Fruit fly (Drosophila melanogaster) whole organism, prepupa: ENCODE measurements around the gene snRNP-U1-70K.

Source experiments
- CG10631 ChIP-seq: fragments of 200-800 bp; sonication (Bioruptor generic); optimal IDR thresholded peaks from 2 replicates; lab custom pipeline; 2016; ENCODE audit warnings: missing biosample characterization, missing genetic modification characterization
- CG11294 ChIP-seq: fragments of 200-800 bp; sonication (Bioruptor generic); IDR thresholded peaks from 2 replicates; pipeline ENCODE4 v1.3.6; 2022; ENCODE audit warnings: missing biosample characterization, missing genetic modification characterization
- CG11762 ChIP-seq: fragments of 200-800 bp; sonication (Bioruptor generic); optimal IDR thresholded peaks from 3 replicates; lab custom pipeline; 2016; ENCODE audit warnings: missing biosample characterization, missing genetic modification characterization; ENCODE audit not compliant: insufficient read depth
- CG15336 ChIP-seq: fragments of 200-800 bp; sonication (Bioruptor generic); IDR thresholded peaks from 2 replicates; pipeline ENCODE4 v1.3.6; 2022; ENCODE audit warnings: missing biosample characterization, missing genetic modification characterization
- CG31627 ChIP-seq: fragments of 200-800 bp; sonication (Bioruptor generic); optimal IDR thresholded peaks from 3 replicates; lab custom pipeline; 2016; ENCODE audit warnings: missing biosample characterization, missing genetic modification characterization
- CG34406 ChIP-seq: fragments of 200-800 bp; sonication (Bioruptor generic); optimal IDR thresholded peaks from 3 replicates; lab custom pipeline; 2016; ENCODE audit warnings: missing biosample characterization, missing genetic modification characterization
- CG3919 ChIP-seq: fragments of 200-800 bp; sonication (Bioruptor generic); optimal IDR thresholded peaks from 3 replicates; lab custom pipeline; 2016; ENCODE audit warnings: missing biosample characterization, missing genetic modification characterization
- CG6163 ChIP-seq: fragments of 200-800 bp; sonication (Bioruptor generic); IDR thresholded peaks from 3 replicates; pipeline ENCODE4 v1.3.6; 2022; ENCODE audit warnings: missing biosample characterization, missing genetic modification characterization
- CG6276 ChIP-seq: fragments of 200-800 bp; sonication (Bioruptor generic); optimal IDR thresholded peaks from 2 replicates; lab custom pipeline; 2017; ENCODE audit warnings: missing biosample characterization, mild to moderate bottlenecking, missing genetic modification characterization
- CG6792 ChIP-seq: fragments of 200-800 bp; sonication (Bioruptor generic); optimal IDR thresholded peaks from 3 replicates; lab custom pipeline; 2016; ENCODE audit warnings: missing biosample characterization, missing genetic modification characterization
- CG6808 ChIP-seq: fragments of 200-800 bp; sonication (Bioruptor generic); optimal IDR thresholded peaks from 3 replicates; lab custom pipeline; 2017; ENCODE audit warnings: missing biosample characterization, missing genetic modification characterization, mild to moderate bottlenecking, moderate library complexity, missing genetic modification reagents
- CG8119 ChIP-seq: fragments of 200-800 bp; sonication (Bioruptor generic); IDR thresholded peaks from 3 replicates; pipeline ENCODE4 v1.3.6; 2022; ENCODE audit warnings: missing biosample characterization, missing genetic modification characterization
- CG8319 ChIP-seq: fragments of 200-800 bp; sonication (Bioruptor generic); optimal IDR thresholded peaks from 3 replicates; lab custom pipeline; 2016; ENCODE audit warnings: missing biosample characterization, missing genetic modification characterization
- CG8632 ChIP-seq: fragments of 200-800 bp; sonication (Bioruptor generic); optimal IDR thresholded peaks from 3 replicates; lab custom pipeline; 2016; ENCODE audit warnings: missing biosample characterization, missing genetic modification characterization
- CG9139 ChIP-seq: fragments of 200-800 bp; sonication (Bioruptor generic); optimal IDR thresholded peaks from 3 replicates; lab custom pipeline; 2017; ENCODE audit warnings: missing biosample characterization, mild to moderate bottlenecking, missing genetic modification characterization
- Eip75B ChIP-seq: fragments of 200-800 bp; sonication (Bioruptor generic); optimal IDR thresholded peaks from 3 replicates; lab custom pipeline; 2016; ENCODE audit warnings: missing biosample characterization, missing genetic modification characterization
- Eip78C ChIP-seq: fragments of 200-800 bp; sonication (Bioruptor generic); peaks from one replicate; lab custom pipeline; 2016; ENCODE audit warnings: missing biosample characterization, missing genetic modification characterization
- Eip93F ChIP-seq: fragments of 200-800 bp; sonication (Bioruptor generic); optimal IDR thresholded peaks from 2 replicates; lab custom pipeline; 2016; ENCODE audit warnings: missing biosample characterization, mild to moderate bottlenecking, missing genetic modification characterization
- Ets21C ChIP-seq: fragments of 200-800 bp; sonication (Bioruptor generic); optimal IDR thresholded peaks from 3 replicates; lab custom pipeline; 2016; ENCODE audit warnings: missing biosample characterization, missing genetic modification characterization
- Ets96B ChIP-seq: fragments of 200-800 bp; optimal IDR thresholded peaks from 2 replicates; lab custom pipeline; 2019; ENCODE audit warnings: missing biosample characterization, mild to moderate bottlenecking, missing genetic modification characterization, moderate library complexity
- Gug ChIP-seq: fragments of 200-800 bp; sonication (Bioruptor generic); IDR thresholded peaks from 2 replicates; pipeline ENCODE4 v1.3.6; 2022; ENCODE audit warnings: missing biosample characterization, missing genetic modification characterization
- Hr38 ChIP-seq: sonication (Bioruptor generic); optimal IDR thresholded peaks from 2 replicates; lab custom pipeline; 2016; ENCODE audit warnings: missing biosample characterization, missing genetic modification characterization
- Hr39 ChIP-seq: fragments of 200-800 bp; sonication (Bioruptor generic); optimal IDR thresholded peaks from 2 replicates; lab custom pipeline; 2016; ENCODE audit warnings: missing biosample characterization, missing genetic modification characterization
- Hr4 ChIP-seq: fragments of 200-800 bp; sonication (Bioruptor generic); optimal IDR thresholded peaks from 3 replicates; lab custom pipeline; 2016; ENCODE audit warnings: missing biosample characterization, missing genetic modification characterization
- Lpt ChIP-seq: fragments of 200-800 bp; sonication (Bioruptor generic); optimal IDR thresholded peaks from 3 replicates; lab custom pipeline; 2016; ENCODE audit warnings: missing biosample characterization, missing genetic modification characterization
- Met ChIP-seq: fragments of 200-800 bp; sonication (Bioruptor generic); optimal IDR thresholded peaks from 3 replicates; lab custom pipeline; 2016; ENCODE audit warnings: missing biosample characterization, missing genetic modification characterization
- OdsH ChIP-seq: fragments of 200-800 bp; sonication (Bioruptor generic); optimal IDR thresholded peaks from 3 replicates; lab custom pipeline; 2016; ENCODE audit warnings: missing biosample characterization, missing genetic modification characterization
- Smox ChIP-seq: fragments of 200-800 bp; sonication (Bioruptor generic); optimal IDR thresholded peaks from 3 replicates; lab custom pipeline; 2016; ENCODE audit warnings: missing biosample characterization, missing genetic modification characterization
- Sox102F ChIP-seq: fragments of 200-800 bp; sonication (Bioruptor generic); optimal IDR thresholded peaks from 2 replicates; lab custom pipeline; 2016; ENCODE audit warnings: missing biosample characterization, mild to moderate bottlenecking, missing genetic modification characterization
- Sox14 ChIP-seq: fragments of 200-800 bp; sonication (Bioruptor generic); optimal IDR thresholded peaks from 3 replicates; lab custom pipeline; 2016; ENCODE audit warnings: missing biosample characterization, missing genetic modification characterization
- Sox15 ChIP-seq: fragments of 200-800 bp; sonication (Bioruptor generic); optimal IDR thresholded peaks from 3 replicates; lab custom pipeline; 2016; ENCODE audit warnings: missing biosample characterization, missing genetic modification characterization
- achi ChIP-seq: fragments of 200-800 bp; sonication (Bioruptor generic); optimal IDR thresholded peaks from 3 replicates; lab custom pipeline; 2016; ENCODE audit warnings: missing biosample characterization, missing genetic modification characterization
- acj6 ChIP-seq: fragments of 200-800 bp; sonication (Bioruptor generic); optimal IDR thresholded peaks from 3 replicates; lab custom pipeline; 2016; ENCODE audit warnings: missing biosample characterization, missing genetic modification characterization
- cyc ChIP-seq: fragments of 200-800 bp; sonication (Bioruptor generic); optimal IDR thresholded peaks from 3 replicates; lab custom pipeline; 2016; ENCODE audit warnings: missing biosample characterization, missing genetic modification characterization
- dac ChIP-seq: fragments of 200-800 bp; sonication (Bioruptor generic); optimal IDR thresholded peaks from 2 replicates; lab custom pipeline; 2017; ENCODE audit warnings: missing biosample characterization, mild to moderate bottlenecking, missing genetic modification characterization
- dsx ChIP-seq: fragments of 200-800 bp; optimal IDR thresholded peaks from 3 replicates; lab custom pipeline; 2019; ENCODE audit warnings: missing biosample characterization, mild to moderate bottlenecking, missing genetic modification characterization, moderate library complexity; ENCODE audit not compliant: poor library complexity, severe bottlenecking
- eg ChIP-seq: fragments of 200-800 bp; sonication (Bioruptor generic); IDR thresholded peaks from 3 replicates; pipeline ENCODE4 v1.3.6; 2022; ENCODE audit warnings: missing biosample characterization, missing genetic modification characterization
- fd59A ChIP-seq: fragments of 200-800 bp; sonication (Bioruptor generic); optimal IDR thresholded peaks from 2 replicates; lab custom pipeline; 2017; ENCODE audit warnings: missing biosample characterization, mild to moderate bottlenecking, missing genetic modification characterization, missing genetic modification reagents
- fkh ChIP-seq: fragments of 200-800 bp; sonication (Bioruptor generic); optimal IDR thresholded peaks from 3 replicates; lab custom pipeline; 2017; ENCODE audit warnings: missing biosample characterization, mild to moderate bottlenecking, missing genetic modification characterization, moderate library complexity
- lz ChIP-seq: fragments of 200-800 bp; sonication (Bioruptor generic); optimal IDR thresholded peaks from 3 replicates; lab custom pipeline; 2016; ENCODE audit warnings: missing biosample characterization, missing genetic modification characterization
- net ChIP-seq: fragments of 200-800 bp; sonication (Bioruptor generic); optimal IDR thresholded peaks from 3 replicates; lab custom pipeline; 2016; ENCODE audit warnings: missing biosample characterization, missing genetic modification characterization
- pdm3 ChIP-seq: fragments of 200-800 bp; sonication (Bioruptor generic); optimal IDR thresholded peaks from 3 replicates; lab custom pipeline; 2016; ENCODE audit warnings: missing biosample characterization, missing genetic modification characterization
- salr ChIP-seq, 2 experiments: fragments of 200-800 bp; sonication (Bioruptor generic); optimal IDR thresholded peaks; 3 replicates each; lab custom pipeline; 2016 to 2018; ENCODE audit warnings: missing biosample characterization in 2 of 2, missing genetic modification characterization in 2 of 2, mild to moderate bottlenecking in 1 of 2
- spab ChIP-seq: fragments of 200-800 bp; sonication (Bioruptor generic); optimal IDR thresholded peaks from 2 replicates; lab custom pipeline; 2017; ENCODE audit warnings: missing biosample characterization, mild to moderate bottlenecking, missing genetic modification characterization, missing genetic modification reagents
- ss ChIP-seq, 2 experiments: fragments of 200-800 bp; sonication (Bioruptor generic); optimal IDR thresholded peaks; 2 replicates in 1 of 2; 3 replicates in 1 of 2; lab custom pipeline; 2017 to 2018; ENCODE audit warnings: mild to moderate bottlenecking in 2 of 2, missing biosample characterization in 2 of 2, missing genetic modification characterization in 2 of 2, moderate library complexity in 1 of 2
- svp ChIP-seq: fragments of 200-800 bp; sonication (Bioruptor generic); peaks from one replicate; lab custom pipeline; 2016; ENCODE audit warnings: missing biosample characterization, missing genetic modification characterization
- topi ChIP-seq: fragments of 200-800 bp; sonication (Bioruptor generic); optimal IDR thresholded peaks from 3 replicates; lab custom pipeline; 2016; ENCODE audit warnings: missing biosample characterization, missing genetic modification characterization

The snRNP-U1-70K gene

dm6 chr2L:6991085-6991484, 19.5 kb upstream of the snRNP-U1-70K start (continued):
- TF ChIP-seq eg (GFP tag; lab: Robert Waterston, UW): peak; percentile 83
- TF ChIP-seq salr (GFP tag; optimal IDR thresholded peaks at IDR 0.05; lab: Kevin White, UChicago): peak; percentile 53 to 55
- TF ChIP-seq net: peak; percentile 77
- peak; percentile 20 for TF ChIP-seq Hr39 (GFP tag; lab: Kevin White, UChicago)
- TF ChIP-seq Sox15: peak; percentile 20
- no peak for TF ChIP-seq Sox102F (GFP tag; lab: Kevin White, UChicago)
- TF ChIP-seq dsx: peak; percentile 64
- peak; percentile 46 for TF ChIP-seq CG11762 (GFP tag; lab: Kevin White, UChicago)
- TF ChIP-seq Ets96B (tag; lab: Kevin White, UChicago): peak; percentile 76
- TF ChIP-seq CG11294 (GFP tag; lab: Robert Waterston, UW): peak; percentile 37; the same call in 1 of the 2 replicates

- TF ChIP-seq CG8119 (GFP tag; lab: Robert Waterston, UW) (no peak), Ets21C (GFP tag; lab: Kevin White, UChicago) (no peak), CG8319 (GFP tag; lab: Kevin White, UChicago) (no peak), CG34406 (no peak)
These were observed 724 bp downstream of the snRNP-U1-70K start for dm6 chr2L:6970813-6971212.

- TF ChIP-seq acj6 (GFP tag; lab: Kevin White, UChicago): peak; percentile 43
- no peak for TF ChIP-seq OdsH
- no peak for TF ChIP-seq Sox15
- TF ChIP-seq eg (GFP tag; lab: Robert Waterston, UW): peak; percentile 56; the same call in 2 of the 3 replicates
- peak; percentile 64 for TF ChIP-seq Sox14 (GFP tag; lab: Kevin White, UChicago)
- peak; percentile 63 for TF ChIP-seq lz (GFP tag; lab: Kevin White, UChicago)
- TF ChIP-seq Eip93F (GFP tag; lab: Kevin White, UChicago): no peak
- TF ChIP-seq Ets21C (GFP tag; lab: Kevin White, UChicago): peak; percentile 38
- peak; percentile 35 for TF ChIP-seq CG8632 (GFP tag; lab: Kevin White, UChicago)
- TF ChIP-seq Gug (GFP tag; lab: Robert Waterston, UW): no peak
- TF ChIP-seq pdm3 (GFP tag; lab: Kevin White, UChicago): no peak
- peak; percentile 62 for TF ChIP-seq dsx
- TF ChIP-seq Met (GFP tag; lab: Kevin White, UChicago): no peak
- peak; percentile 51 for TF ChIP-seq cyc (GFP tag; lab: Kevin White, UChicago)
- TF ChIP-seq fd59A (GFP tag; lab: Kevin White, UChicago): no peak
- TF ChIP-seq CG3919 (GFP tag; lab: Kevin White, UChicago): peak; percentile 73
- TF ChIP-seq CG6276 (GFP tag; lab: Kevin White, UChicago): no peak
- TF ChIP-seq CG9139 (GFP tag; lab: Kevin White, UChicago): no peak
- TF ChIP-seq CG34406: peak; percentile 10
- TF ChIP-seq CG8319 (GFP tag; lab: Kevin White, UChicago): no peak
- peak; percentile 94 for TF ChIP-seq fkh (GFP tag; lab: Kevin White, UChicago)
- peak; percentile 55 for TF ChIP-seq Smox (GFP tag; lab: Kevin White, UChicago)
- no peak for TF ChIP-seq CG11294 (GFP tag; lab: Robert Waterston, UW)
- no peak for TF ChIP-seq dac (GFP tag; lab: Kevin White, UChicago)
- TF ChIP-seq CG31627: peak; percentile 53
- peak; percentile 24; the same call in 1 of the 2 replicates for TF ChIP-seq CG15336
- no peak for TF ChIP-seq Hr38
- no peak for TF ChIP-seq Hr4 (GFP tag; lab: Kevin White, UChicago)
- TF ChIP-seq spab (GFP tag; lab: Kevin White, UChicago): no peak
- peak; percentile 29 for TF ChIP-seq CG10631 (GFP tag; lab: Kevin White, UChicago)
- TF ChIP-seq net: no peak
- TF ChIP-seq svp (GFP tag; lab: Kevin White, UChicago): peak; percentile 83
- TF ChIP-seq ss (GFP tag; optimal IDR thresholded peaks at IDR 0.05; lab: Kevin White, UChicago): peak in 1 of 2 experiments; percentile 49
- no peak for TF ChIP-seq Lpt (GFP tag; lab: Kevin White, UChicago)
- peak; percentile 86 for TF ChIP-seq Eip78C (GFP tag; lab: Kevin White, UChicago)
- TF ChIP-seq Eip75B (GFP tag; lab: Kevin White, UChicago): peak; percentile 37
- peak; percentile 69 for TF ChIP-seq topi (GFP tag; lab: Kevin White, UChicago)
- peak; percentile 44 for TF ChIP-seq Ets96B (tag; lab: Kevin White, UChicago)
- peak; percentile 51; the same call in 2 of the 3 replicates for TF ChIP-seq CG6163 (GFP tag; lab: Robert Waterston, UW)
- peak; percentile 38 for TF ChIP-seq CG6792 (GFP tag; lab: Kevin White, UChicago)
- no peak for TF ChIP-seq achi (GFP tag; lab: Kevin White, UChicago)
- TF ChIP-seq CG6808 (GFP tag; lab: Kevin White, UChicago): no peak
These were observed 3.5 kb downstream of the snRNP-U1-70K start for dm6 chr2L:6968013-6968517.
